Fruit fly (Drosophila melanogaster) Kc167 (cell line): Measurements from ENCODE around the gene Gapdh2.

ENCODE experiments used
- Sin3A ChIP-seq: fragments of >200 bp; optimal IDR thresholded peaks from 2 replicates; lab custom pipeline; 2018; ENCODE audit warnings: missing external identifiers
- psq ChIP-seq: fragments of >200 bp; optimal IDR thresholded peaks from 2 replicates; lab custom pipeline; 2017; ENCODE audit warnings: missing external identifiers
- ttk ChIP-seq: sonication (Bioruptor generic); optimal IDR thresholded peaks from 2 replicates; lab custom pipeline; 2017; ENCODE audit warnings: missing external identifiers

DNA sequence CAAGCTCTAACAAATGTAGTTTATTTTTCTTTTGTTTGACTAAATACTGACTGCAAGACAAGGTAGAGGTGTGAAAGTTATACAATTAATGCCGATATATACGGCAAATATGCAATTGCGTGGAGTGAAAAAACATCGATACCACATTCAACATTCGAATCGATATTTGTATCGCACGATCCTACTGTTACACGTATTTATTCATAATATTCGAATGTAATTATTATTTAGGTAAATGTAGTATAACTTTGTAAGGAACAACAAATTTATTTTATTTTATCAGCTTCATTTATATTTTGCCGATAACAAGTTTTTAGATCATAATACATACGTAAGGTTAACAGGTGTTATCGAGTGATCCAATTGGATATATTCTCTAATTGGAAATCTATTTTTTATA, 32.6 kb upstream of the Gapdh2 start, which contains the start of gene Chc:
- no peak for TF ChIP-seq Sin3A (lab: Kevin White, UChicago)
- no peak for TF ChIP-seq psq
- no peak for TF ChIP-seq ttk (lab: Kevin White, UChicago)
